Fruit fly (Drosophila melanogaster) whole organism, embryonic: ENCODE measurements around the gene CG10031.

Source experiments
- CG10209 ChIP-seq: fragments of 200-800 bp; sonication (Bioruptor generic); optimal IDR thresholded peaks from 3 replicates; lab custom pipeline; 2017; ENCODE audit warnings: missing biosample characterization, mild to moderate bottlenecking, missing genetic modification characterization, missing genetic modification reagents
- CG15073 ChIP-seq: fragments of 200-800 bp; sonication (Bioruptor generic); optimal IDR thresholded peaks from 2 replicates; lab custom pipeline; 2016; ENCODE audit warnings: missing biosample characterization, missing genetic modification characterization
- CG2116 ChIP-seq: fragments of 200-800 bp; sonication (Bioruptor generic); optimal IDR thresholded peaks from 3 replicates; lab custom pipeline; 2018; ENCODE audit warnings: missing biosample characterization, mild to moderate bottlenecking, missing genetic modification characterization
- CG33213 ChIP-seq: fragments of 200-800 bp; sonication (Bioruptor generic); optimal IDR thresholded peaks from 3 replicates; lab custom pipeline; 2016; ENCODE audit warnings: missing biosample characterization, missing genetic modification characterization
- CG7357 ChIP-seq: fragments of 200-800 bp; sonication (Bioruptor generic); IDR thresholded peaks from 3 replicates; pipeline ENCODE4 v1.3.6; 2022; ENCODE audit warnings: missing biosample characterization, missing genetic modification characterization
- CG7839 ChIP-seq: fragments of 200-800 bp; sonication (Bioruptor generic); optimal IDR thresholded peaks from 3 replicates; lab custom pipeline; 2018; ENCODE audit warnings: missing biosample characterization, mild to moderate bottlenecking, missing genetic modification characterization, moderate library complexity
- Hr39 ChIP-seq: fragments of >200 bp; optimal IDR thresholded peaks from 2 replicates; lab custom pipeline; 2017
- Neu2 ChIP-seq: fragments of 200-800 bp; sonication (Bioruptor generic); optimal IDR thresholded peaks from 3 replicates; lab custom pipeline; 2016; ENCODE audit warnings: missing biosample characterization, missing genetic modification characterization, borderline replicate concordance
- Rfx ChIP-seq: fragments of 200-800 bp; sonication (Bioruptor generic); IDR thresholded peaks from 2 replicates; pipeline ENCODE4 v1.3.6; 2022; ENCODE audit warnings: missing biosample characterization, missing genetic modification characterization
- Usf ChIP-seq: fragments of 200-800 bp; sonication (Bioruptor generic); optimal IDR thresholded peaks from 2 replicates; lab custom pipeline; 2017; ENCODE audit warnings: missing genotype, missing biosample characterization, missing genetic modification characterization
- repo ChIP-seq: fragments of 200-800 bp; sonication (Bioruptor generic); optimal IDR thresholded peaks from 2 replicates; lab custom pipeline; 2016; ENCODE audit warnings: missing biosample characterization, missing genetic modification characterization
- ssp ChIP-seq: fragments of 200-800 bp; sonication (Bioruptor generic); IDR thresholded peaks from 2 replicates; pipeline ENCODE4 v1.3.6; 2022; ENCODE audit warnings: missing biosample characterization, missing genetic modification characterization

DNA sequence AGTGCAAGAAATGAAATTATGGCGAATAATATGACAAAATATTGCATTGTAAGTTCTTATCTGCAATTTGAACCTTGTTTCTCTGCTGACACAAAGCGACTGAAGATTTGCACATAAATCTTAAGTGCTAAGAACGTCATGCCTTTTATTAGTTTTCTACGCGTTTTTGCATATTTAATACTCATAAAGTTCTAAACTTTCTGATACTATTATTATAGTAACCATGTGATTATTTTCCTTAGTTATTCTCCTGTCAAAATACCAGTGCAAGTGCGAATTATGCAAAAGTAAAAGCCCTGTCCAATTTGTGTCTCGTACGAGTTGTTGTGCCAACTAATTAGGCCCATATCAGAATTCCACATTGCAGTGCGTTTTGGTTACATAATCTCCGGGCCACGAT lies 28.4 kb downstream of the CG10031 start, which contains the start of gene Sfp24Bc:
- no peak for TF ChIP-seq Neu2 (GFP tag; lab: Kevin White, UChicago)
- TF ChIP-seq CG7839 (tag; lab: Kevin White, UChicago), result no peak
- TF ChIP-seq Rfx, result no peak
- TF ChIP-seq Hr39 (lab: Kevin White, UChicago), result no peak
- no peak for TF ChIP-seq CG33213 (GFP tag; lab: Kevin White, UChicago)
- TF ChIP-seq CG7357 (GFP tag; lab: Robert Waterston, UW), result no peak
- TF ChIP-seq CG2116, result no peak
- TF ChIP-seq Usf (GFP tag; lab: Kevin White, UChicago), result no peak
- no peak for TF ChIP-seq CG10209 (GFP tag; lab: Kevin White, UChicago)
- TF ChIP-seq ssp, result no peak
- TF ChIP-seq repo, result no peak
- TF ChIP-seq CG15073, result no peak
